Fruit fly (Drosophila melanogaster) whole organism, embryonic: Measurements from ENCODE around the gene spd-2.

ENCODE experiments used
- Atf6 ChIP-seq: fragments of 200-800 bp; sonication (Bioruptor generic); IDR thresholded peaks from 2 replicates; pipeline ENCODE4 v1.3.6; 2022; ENCODE audit warnings: missing biosample characterization, missing genetic modification characterization
- BEAF-32 ChIP-seq: fragments of 200-800 bp; sonication (Bioruptor generic); optimal IDR thresholded peaks from 3 replicates; lab custom pipeline; 2017; ENCODE audit warnings: missing biosample characterization, missing genetic modification characterization, mild to moderate bottlenecking, moderate library complexity, missing genetic modification reagents
- Bteb2 ChIP-seq: fragments of 200-800 bp; sonication (Bioruptor generic); optimal IDR thresholded peaks from 2 replicates; lab custom pipeline; 2016; ENCODE audit warnings: missing biosample characterization, missing genetic modification characterization
- CG1024 ChIP-seq: fragments of 200-800 bp; sonication (Bioruptor generic); IDR thresholded peaks from 2 replicates; pipeline ENCODE4 v1.3.6; 2022; ENCODE audit warnings: missing biosample characterization, missing genetic modification characterization
- CG10979 ChIP-seq: fragments of 200-800 bp; sonication (Bioruptor generic); optimal IDR thresholded peaks from 2 replicates; lab custom pipeline; 2018; ENCODE audit warnings: missing biosample characterization, mild to moderate bottlenecking, missing genetic modification characterization, moderate library complexity
- CG11696 ChIP-seq: fragments of 200-800 bp; sonication (Bioruptor generic); IDR thresholded peaks from 2 replicates; pipeline ENCODE4 v1.3.6; 2022; ENCODE audit warnings: missing biosample characterization, missing genetic modification characterization
- CG12219 ChIP-seq: fragments of 200-800 bp; sonication (Bioruptor generic); optimal IDR thresholded peaks from 3 replicates; lab custom pipeline; 2018; ENCODE audit warnings: missing biosample characterization, mild to moderate bottlenecking, missing genetic modification characterization
- CG12769 ChIP-seq: fragments of 200-800 bp; sonication (Bioruptor generic); optimal IDR thresholded peaks from 2 replicates; lab custom pipeline; 2019; ENCODE audit warnings: missing biosample characterization, mild to moderate bottlenecking, missing genetic modification characterization, moderate library complexity
- CG14050 ChIP-seq: fragments of 200-800 bp; sonication (Bioruptor generic); IDR thresholded peaks from 3 replicates; pipeline ENCODE4 v1.3.6; 2022; ENCODE audit warnings: missing biosample characterization, missing genetic modification characterization
- CG17186 ChIP-seq: fragments of 200-800 bp; sonication (Bioruptor generic); optimal IDR thresholded peaks from 3 replicates; lab custom pipeline; 2017; ENCODE audit warnings: missing biosample characterization, missing genetic modification reagents, missing genetic modification characterization
- CG17361 ChIP-seq: fragments of 200-800 bp; sonication (Bioruptor generic); IDR thresholded peaks from 3 replicates; pipeline ENCODE4 v1.3.6; 2022; ENCODE audit warnings: missing biosample characterization, missing genetic modification characterization
- CG17612 ChIP-seq: fragments of 200-800 bp; sonication (Bioruptor generic); IDR thresholded peaks from 2 replicates; pipeline ENCODE4 v1.3.6; 2022; ENCODE audit warnings: missing biosample characterization, missing genetic modification characterization
- CG42726 ChIP-seq: fragments of 200-800 bp; sonication (Bioruptor generic); IDR thresholded peaks from 2 replicates; pipeline ENCODE4 v1.3.6; 2022; ENCODE audit warnings: missing biosample characterization, missing genetic modification characterization; ENCODE audit not compliant: partially characterized antibody
- CG4282 ChIP-seq: fragments of 200-800 bp; sonication (Bioruptor generic); optimal IDR thresholded peaks from 2 replicates; lab custom pipeline; 2016; ENCODE audit warnings: missing biosample characterization, missing genetic modification characterization
- CG4404 ChIP-seq: fragments of 200-800 bp; sonication (Bioruptor generic); IDR thresholded peaks from 2 replicates; pipeline ENCODE4 v1.3.6; 2022; ENCODE audit warnings: missing biosample characterization, missing genetic modification characterization
- CG5180 ChIP-seq: fragments of 200-800 bp; sonication (Bioruptor generic); optimal IDR thresholded peaks from 3 replicates; lab custom pipeline; 2017; ENCODE audit warnings: missing biosample characterization, missing genetic modification characterization, mild to moderate bottlenecking, moderate library complexity, missing genetic modification reagents
- CG6272 ChIP-seq: fragments of 200-800 bp; sonication (Bioruptor generic); IDR thresholded peaks from 2 replicates; pipeline ENCODE4 v1.3.6; 2022; ENCODE audit warnings: missing biosample characterization, missing genetic modification characterization
- CG7745 ChIP-seq: fragments of 200-800 bp; sonication (Bioruptor generic); optimal IDR thresholded peaks from 2 replicates; lab custom pipeline; 2018; ENCODE audit warnings: missing biosample characterization, mild to moderate bottlenecking, missing genetic modification characterization, moderate library complexity
- CG7786 ChIP-seq: fragments of 200-800 bp; sonication (Bioruptor generic); optimal IDR thresholded peaks from 2 replicates; lab custom pipeline; 2016; ENCODE audit warnings: missing biosample characterization, missing genetic modification characterization
- CG7963 ChIP-seq: fragments of 200-800 bp; sonication (Bioruptor generic); IDR thresholded peaks from 3 replicates; pipeline ENCODE4 v1.3.6; 2022; ENCODE audit warnings: missing biosample characterization, missing genetic modification characterization; ENCODE audit not compliant: partially characterized antibody
- CG8478 ChIP-seq: fragments of >200 bp; optimal IDR thresholded peaks from 2 replicates; lab custom pipeline; 2018
- CG9797 ChIP-seq: fragments of 200-800 bp; sonication (Bioruptor generic); optimal IDR thresholded peaks from 3 replicates; lab custom pipeline; 2018; ENCODE audit warnings: missing biosample characterization, mild to moderate bottlenecking, missing genetic modification characterization
- ERR ChIP-seq: fragments of 200-800 bp; sonication (Bioruptor generic); optimal IDR thresholded peaks from 2 replicates; lab custom pipeline; 2016; ENCODE audit warnings: missing biosample characterization, missing genetic modification characterization
- Elba2 ChIP-seq: fragments of 200-800 bp; sonication (Bioruptor generic); optimal IDR thresholded peaks from 3 replicates; lab custom pipeline; 2016; ENCODE audit warnings: missing biosample characterization, missing genetic modification characterization
- Gug ChIP-seq: fragments of 200-800 bp; sonication (Bioruptor generic); IDR thresholded peaks from 4 replicates; pipeline ENCODE4 v1.3.6; 2022; ENCODE audit warnings: missing biosample characterization, missing genetic modification characterization
- H15 ChIP-seq: fragments of 200-800 bp; sonication (Bioruptor generic); IDR thresholded peaks from 3 replicates; pipeline ENCODE4 v1.3.6; 2022; ENCODE audit warnings: missing biosample characterization, missing genetic modification characterization
- HLHmδ ChIP-seq: fragments of 200-800 bp; sonication (Bioruptor generic); optimal IDR thresholded peaks from 2 replicates; lab custom pipeline; 2018; ENCODE audit warnings: missing biosample characterization, mild to moderate bottlenecking, missing genetic modification characterization, moderate library complexity
- Med ChIP-seq: fragments of 200-800 bp; sonication (Bioruptor generic); peaks from one replicate; lab custom pipeline; 2016; ENCODE audit warnings: missing biosample characterization, missing genetic modification characterization, mild to moderate bottlenecking, inconsistent platforms, moderate library complexity
- Mes4 ChIP-seq: fragments of 200-800 bp; sonication (Bioruptor generic); optimal IDR thresholded peaks from 2 replicates; lab custom pipeline; 2016; ENCODE audit warnings: missing biosample characterization, missing genetic modification characterization
- NC2α ChIP-seq: fragments of 200-800 bp; sonication (Bioruptor generic); optimal IDR thresholded peaks from 2 replicates; lab custom pipeline; 2016; ENCODE audit warnings: missing biosample characterization, missing genetic modification characterization
- NC2β ChIP-seq: fragments of 200-800 bp; sonication (Bioruptor generic); optimal IDR thresholded peaks from 2 replicates; lab custom pipeline; 2016; ENCODE audit warnings: missing biosample characterization, missing genetic modification characterization
- Neu2 ChIP-seq: fragments of 200-800 bp; sonication (Bioruptor generic); optimal IDR thresholded peaks from 3 replicates; lab custom pipeline; 2016; ENCODE audit warnings: missing biosample characterization, missing genetic modification characterization, borderline replicate concordance
- Nf-YC ChIP-seq: fragments of 200-800 bp; optimal IDR thresholded peaks from 3 replicates; lab custom pipeline; 2019; ENCODE audit warnings: missing biosample characterization, mild to moderate bottlenecking, missing genetic modification characterization, moderate library complexity
- Side ChIP-seq: fragments of 200-800 bp; sonication (Bioruptor generic); optimal IDR thresholded peaks from 2 replicates; lab custom pipeline; 2016; ENCODE audit warnings: missing biosample characterization, missing genetic modification characterization
- Spps ChIP-seq: fragments of 200-800 bp; sonication (Bioruptor generic); optimal IDR thresholded peaks from 2 replicates; lab custom pipeline; 2018; ENCODE audit warnings: missing biosample characterization, mild to moderate bottlenecking, missing genetic modification characterization
- Sry-δ ChIP-seq: fragments of 200-800 bp; sonication (Bioruptor generic); optimal IDR thresholded peaks from 2 replicates; lab custom pipeline; 2016; ENCODE audit warnings: missing biosample characterization, missing genetic modification characterization
- az2 ChIP-seq: fragments of 200-800 bp; sonication (Bioruptor generic); optimal IDR thresholded peaks from 3 replicates; lab custom pipeline; 2016; ENCODE audit warnings: missing biosample characterization, missing genetic modification characterization
- bsh ChIP-seq, 2 experiments: fragments of 200-800 bp; sonication (Bioruptor generic); optimal IDR thresholded peaks; 2 replicates each; lab custom pipeline; 2017 to 2018; ENCODE audit warnings: mild to moderate bottlenecking in 2 of 2, missing biosample characterization in 2 of 2, missing genetic modification characterization in 2 of 2, moderate library complexity in 1 of 2
- cato ChIP-seq: fragments of 200-800 bp; sonication (Bioruptor generic); optimal IDR thresholded peaks from 2 replicates; lab custom pipeline; 2016; ENCODE audit warnings: missing biosample characterization, missing genetic modification characterization, borderline replicate concordance
- crc ChIP-seq: fragments of 200-800 bp; sonication (Bioruptor generic); optimal IDR thresholded peaks from 2 replicates; lab custom pipeline; 2016; ENCODE audit warnings: missing biosample characterization, missing genetic modification characterization
- croc ChIP-seq: fragments of 200-800 bp; sonication (Bioruptor generic); conservative IDR thresholded peaks from 3 replicates; pipeline ENCODE4 v1.3.6; 2022; ENCODE audit warnings: missing biosample characterization, missing genetic modification characterization
- eyg ChIP-seq: fragments of 200-800 bp; sonication (Bioruptor generic); optimal IDR thresholded peaks from 3 replicates; lab custom pipeline; 2016; ENCODE audit warnings: missing biosample characterization, missing genetic modification characterization
- gfzf ChIP-seq: fragments of 200-800 bp; sonication (Bioruptor generic); optimal IDR thresholded peaks from 2 replicates; lab custom pipeline; 2016; ENCODE audit warnings: missing biosample characterization, mild to moderate bottlenecking, missing genetic modification characterization, moderate library complexity
- gro ChIP-seq: fragments of 200-800 bp; sonication (Bioruptor generic); optimal IDR thresholded peaks from 2 replicates; lab custom pipeline; 2016; ENCODE audit warnings: missing biosample characterization, missing genetic modification characterization
- hbn ChIP-seq: fragments of 200-800 bp; sonication (Bioruptor generic); IDR thresholded peaks from 2 replicates; pipeline ENCODE4 v1.3.6; 2022; ENCODE audit warnings: missing biosample characterization, missing genetic modification characterization; ENCODE audit not compliant: partially characterized antibody
- nerfin-2 ChIP-seq: fragments of 200-800 bp; sonication (Bioruptor generic); IDR thresholded peaks from 2 replicates; pipeline ENCODE4 v1.3.6; 2022; ENCODE audit warnings: missing biosample characterization, missing genetic modification characterization; ENCODE audit not compliant: partially characterized antibody
- pnt ChIP-seq: fragments of 200-800 bp; sonication (Bioruptor generic); optimal IDR thresholded peaks from 3 replicates; lab custom pipeline; 2016; ENCODE audit warnings: missing biosample characterization, missing genetic modification characterization
- sc ChIP-seq, 3 experiments: fragments of >200 bp in 2 of 3; fragments of 200-800 bp in 1 of 3; sonication (Bioruptor generic) in 1 of 3; optimal IDR thresholded peaks; 2 replicates in 2 of 3; 3 replicates in 1 of 3; lab custom pipeline; 2017; ENCODE audit warnings: mild to moderate bottlenecking in 1 of 3, missing biosample characterization in 1 of 3, missing genetic modification characterization in 1 of 3, missing genetic modification reagents in 1 of 3
- vfl ChIP-seq: fragments of 200-800 bp; sonication (Bioruptor generic); optimal IDR thresholded peaks from 2 replicates; lab custom pipeline; 2016; ENCODE audit warnings: missing biosample characterization, missing genetic modification characterization
- vvl ChIP-seq: fragments of 200-800 bp; sonication (Bioruptor generic); IDR thresholded peaks from 2 replicates; pipeline ENCODE4 v1.3.6; 2022; ENCODE audit warnings: missing biosample characterization, missing genetic modification characterization

Gene spd-2

DNA sequence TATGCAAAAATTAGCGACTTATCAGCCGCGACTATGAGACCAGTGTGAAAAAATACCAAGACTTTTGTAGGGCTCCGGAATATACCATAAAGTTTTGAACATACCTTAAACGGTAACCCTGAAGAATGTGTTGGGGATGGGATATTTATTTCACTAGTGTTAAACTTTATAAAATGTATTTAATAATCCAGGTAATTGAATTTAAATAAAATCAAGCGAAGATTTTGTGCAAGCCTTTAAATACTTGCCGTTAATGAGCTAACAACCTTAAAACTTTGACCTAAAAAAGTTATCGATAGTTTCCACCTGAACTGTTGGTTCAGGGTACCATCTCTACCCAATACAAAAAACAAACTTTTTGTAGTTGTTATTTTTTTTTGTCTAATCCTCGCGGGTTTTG is 17.3 kb upstream of the spd-2 start, which contains the start of gene CG4101 (continued):
- peak; percentile 73 for TF ChIP-seq NC2β (GFP tag; lab: Kevin White, UChicago)
- TF ChIP-seq CG17612 (GFP tag; lab: Robert Waterston, UW) = no peak
- peak; percentile 94 for TF ChIP-seq Sry-δ (GFP tag; lab: Kevin White, UChicago)
- TF ChIP-seq gro (GFP tag; lab: Kevin White, UChicago) = peak; percentile 83
- TF ChIP-seq CG4404 (GFP tag; lab: Robert Waterston, UW) = peak; percentile 57
- TF ChIP-seq H15 (GFP tag; lab: Robert Waterston, UW) = peak; percentile 58; the same call in 1 of the 3 replicates
- peak; percentile 72 for TF ChIP-seq gfzf (GFP tag; lab: Kevin White, UChicago)
- TF ChIP-seq vvl = peak; percentile 86
- TF ChIP-seq Spps (tag; lab: Kevin White, UChicago) = peak; percentile 25
- TF ChIP-seq CG4282 (GFP tag; lab: Kevin White, UChicago) = no peak
- TF ChIP-seq CG7963 (GFP tag; lab: Robert Waterston, UW) = no peak
- no peak for TF ChIP-seq Neu2
- peak; percentile 80 for TF ChIP-seq Atf6 (GFP tag; lab: Robert Waterston, UW)
- peak; percentile 95 for TF ChIP-seq Med (GFP tag; lab: Kevin White, UChicago)
- peak; percentile 64 for TF ChIP-seq CG12219
- TF ChIP-seq Elba2 (GFP tag; lab: Kevin White, UChicago) = peak; percentile 34
- TF ChIP-seq BEAF-32 (GFP tag; lab: Kevin White, UChicago) = peak; percentile 90
- TF ChIP-seq CG1024 (GFP tag; lab: Robert Waterston, UW) = peak; percentile 63
- TF ChIP-seq CG42726 (GFP tag; lab: Robert Waterston, UW) = peak; percentile 45; the same call in 1 of the 2 replicates
- TF ChIP-seq crc = peak; percentile 49
- TF ChIP-seq CG9797 = peak; percentile 69
- TF ChIP-seq CG10979 (tag; lab: Kevin White, UChicago) = peak; percentile 66
- peak; percentile 35 for TF ChIP-seq cato (GFP tag; lab: Kevin White, UChicago)
- peak; percentile 35 to 79 for TF ChIP-seq bsh (GFP tag; optimal IDR thresholded peaks at IDR 0.05; lab: Kevin White, UChicago)
- TF ChIP-seq CG5180 (GFP tag; lab: Kevin White, UChicago) = no peak
- TF ChIP-seq CG14050 (GFP tag; lab: Robert Waterston, UW) = peak; percentile 71
- no peak for TF ChIP-seq sc (optimal IDR thresholded peaks at IDR 0.05; lab: Kevin White, UChicago)
- TF ChIP-seq sc (GFP tag; optimal IDR thresholded peaks at IDR 0.05; lab: Kevin White, UChicago) = no peak
- no peak for TF ChIP-seq CG17186
- TF ChIP-seq NC2α = peak; percentile 24
- no peak for TF ChIP-seq CG7745 (tag; lab: Kevin White, UChicago)
- TF ChIP-seq CG11696 (GFP tag; lab: Robert Waterston, UW) = peak; percentile 61; the same call in 1 of the 2 replicates
- no peak for TF ChIP-seq CG8478 (lab: Kevin White, UChicago)
- peak; percentile 76 for TF ChIP-seq CG7786 (GFP tag; lab: Kevin White, UChicago)
- TF ChIP-seq nerfin-2 = no peak
- peak; percentile 77 for TF ChIP-seq CG6272 (GFP tag; lab: Robert Waterston, UW)
- TF ChIP-seq CG17361 = peak; percentile 71
- peak; percentile 73; the same call in 2 of the 4 replicates for TF ChIP-seq Gug (GFP tag; lab: Robert Waterston, UW)
- peak; percentile 85 for TF ChIP-seq hbn (GFP tag; lab: Robert Waterston, UW)
- peak; percentile 54 for TF ChIP-seq Mes4 (GFP tag; lab: Kevin White, UChicago)
- TF ChIP-seq croc (GFP tag; lab: Robert Waterston, UW) = peak; percentile 58
- peak; percentile 75 for TF ChIP-seq CG12769 (tag; lab: Kevin White, UChicago)
- TF ChIP-seq Side = peak; percentile 70
- no peak for TF ChIP-seq HLHmδ (GFP tag; lab: Kevin White, UChicago)
- peak; percentile 80 for TF ChIP-seq az2 (GFP tag; lab: Kevin White, UChicago)
- no peak for TF ChIP-seq ERR
- peak; percentile 57 for TF ChIP-seq Bteb2
- TF ChIP-seq Nf-YC (tag; lab: Kevin White, UChicago) = peak; percentile 75
- TF ChIP-seq eyg (GFP tag; lab: Kevin White, UChicago) = peak; percentile 11
- TF ChIP-seq pnt (GFP tag; lab: Kevin White, UChicago) = peak; percentile 66
- TF ChIP-seq vfl = peak; percentile 81
